Fruit fly (Drosophila melanogaster) whole organism, embryonic: ENCODE measurements around the gene CG1638.

ENCODE experiments used
- Adf1 ChIP-seq: fragments of 200-800 bp; sonication (Bioruptor generic); IDR thresholded peaks from 2 replicates; pipeline ENCODE4 v1.3.6; 2022; ENCODE audit warnings: missing biosample characterization, missing genetic modification characterization
- CG10209 ChIP-seq: fragments of 200-800 bp; sonication (Bioruptor generic); optimal IDR thresholded peaks from 3 replicates; lab custom pipeline; 2017; ENCODE audit warnings: missing biosample characterization, mild to moderate bottlenecking, missing genetic modification characterization, missing genetic modification reagents
- CG10979 ChIP-seq: fragments of 200-800 bp; sonication (Bioruptor generic); optimal IDR thresholded peaks from 2 replicates; lab custom pipeline; 2018; ENCODE audit warnings: missing biosample characterization, mild to moderate bottlenecking, missing genetic modification characterization, moderate library complexity
- CG12299 ChIP-seq: fragments of 200-800 bp; sonication (Bioruptor generic); optimal IDR thresholded peaks from 2 replicates; lab custom pipeline; 2018; ENCODE audit warnings: missing biosample characterization, mild to moderate bottlenecking, missing genetic modification characterization
- CG14965 ChIP-seq: fragments of 200-800 bp; sonication (Bioruptor generic); optimal IDR thresholded peaks from 2 replicates; lab custom pipeline; 2016; ENCODE audit warnings: missing biosample characterization, missing genetic modification characterization, borderline replicate concordance
- CG15073 ChIP-seq: fragments of 200-800 bp; sonication (Bioruptor generic); optimal IDR thresholded peaks from 2 replicates; lab custom pipeline; 2016; ENCODE audit warnings: missing biosample characterization, missing genetic modification characterization
- CG16815 ChIP-seq: fragments of 200-800 bp; sonication (Bioruptor generic); optimal IDR thresholded peaks from 3 replicates; lab custom pipeline; 2017; ENCODE audit warnings: missing biosample characterization, mild to moderate bottlenecking, missing genetic modification characterization
- CG17361 ChIP-seq: fragments of 200-800 bp; sonication (Bioruptor generic); IDR thresholded peaks from 3 replicates; pipeline ENCODE4 v1.3.6; 2022; ENCODE audit warnings: missing biosample characterization, missing genetic modification characterization
- CG17802 ChIP-seq: fragments of 200-800 bp; sonication (Bioruptor generic); optimal IDR thresholded peaks from 2 replicates; lab custom pipeline; 2018; ENCODE audit warnings: missing biosample characterization, mild to moderate bottlenecking, missing genetic modification characterization, moderate library complexity
- CG34376 ChIP-seq: fragments of 200-800 bp; sonication (Bioruptor generic); optimal IDR thresholded peaks from 2 replicates; lab custom pipeline; 2018; ENCODE audit warnings: missing biosample characterization, mild to moderate bottlenecking, missing genetic modification characterization
- CG4328 ChIP-seq: fragments of 200-800 bp; sonication (Bioruptor generic); optimal IDR thresholded peaks from 3 replicates; lab custom pipeline; 2017; ENCODE audit warnings: missing biosample characterization, missing genetic modification reagents, missing genetic modification characterization
- CG4424 ChIP-seq: fragments of 200-800 bp; sonication (Bioruptor generic); optimal IDR thresholded peaks from 3 replicates; lab custom pipeline; 2016; ENCODE audit warnings: missing biosample characterization, missing genetic modification characterization
- CG4617 ChIP-seq: fragments of 200-800 bp; sonication (Bioruptor generic); optimal IDR thresholded peaks from 3 replicates; lab custom pipeline; 2016; ENCODE audit warnings: missing biosample characterization, missing genetic modification characterization, borderline replicate concordance
- CG7745 ChIP-seq: fragments of 200-800 bp; sonication (Bioruptor generic); optimal IDR thresholded peaks from 2 replicates; lab custom pipeline; 2018; ENCODE audit warnings: missing biosample characterization, mild to moderate bottlenecking, missing genetic modification characterization, moderate library complexity
- CG8359 ChIP-seq: fragments of 200-800 bp; sonication (Bioruptor generic); optimal IDR thresholded peaks from 2 replicates; lab custom pipeline; 2017; ENCODE audit warnings: missing biosample characterization, mild to moderate bottlenecking, missing genetic modification characterization, borderline replicate concordance
- CG9609 ChIP-seq: fragments of 200-800 bp; sonication (Bioruptor generic); optimal IDR thresholded peaks from 3 replicates; lab custom pipeline; 2016; ENCODE audit warnings: missing biosample characterization, missing genetic modification characterization
- CG9817 ChIP-seq: fragments of 200-800 bp; sonication (Bioruptor generic); optimal IDR thresholded peaks from 2 replicates; lab custom pipeline; 2018; ENCODE audit warnings: missing biosample characterization, mild to moderate bottlenecking, missing genetic modification characterization, moderate library complexity
- Dip3 ChIP-seq: fragments of 200-800 bp; sonication (Bioruptor generic); optimal IDR thresholded peaks from 3 replicates; lab custom pipeline; 2016; ENCODE audit warnings: missing biosample characterization, missing genetic modification characterization
- Dp ChIP-seq: fragments of 200-800 bp; sonication (Bioruptor generic); optimal IDR thresholded peaks from 2 replicates; lab custom pipeline; 2018; ENCODE audit warnings: missing biosample characterization, mild to moderate bottlenecking, missing genetic modification characterization, moderate library complexity
- Gug ChIP-seq: fragments of 200-800 bp; sonication (Bioruptor generic); IDR thresholded peaks from 4 replicates; pipeline ENCODE4 v1.3.6; 2022; ENCODE audit warnings: missing biosample characterization, missing genetic modification characterization
- Hey ChIP-seq: fragments of 200-800 bp; sonication (Bioruptor generic); optimal IDR thresholded peaks from 3 replicates; lab custom pipeline; 2018; ENCODE audit warnings: missing biosample characterization, mild to moderate bottlenecking, missing genetic modification characterization
- HmgZ ChIP-seq: fragments of 200-800 bp; sonication (Bioruptor generic); optimal IDR thresholded peaks from 2 replicates; lab custom pipeline; 2018; ENCODE audit warnings: missing biosample characterization, mild to moderate bottlenecking, missing genetic modification characterization
- Hr39 ChIP-seq: fragments of >200 bp; optimal IDR thresholded peaks from 2 replicates; lab custom pipeline; 2017
- MTF-1 ChIP-seq: fragments of 200-800 bp; sonication (Bioruptor generic); optimal IDR thresholded peaks from 2 replicates; lab custom pipeline; 2018; ENCODE audit warnings: missing biosample characterization, mild to moderate bottlenecking, missing genetic modification characterization, borderline replicate concordance
- Ptx1 ChIP-seq: fragments of 200-800 bp; sonication (Bioruptor generic); IDR thresholded peaks from 2 replicates; pipeline ENCODE4 v1.3.6; 2022; ENCODE audit warnings: missing biosample characterization, missing genetic modification characterization
- Sry-δ ChIP-seq: fragments of 200-800 bp; sonication (Bioruptor generic); optimal IDR thresholded peaks from 2 replicates; lab custom pipeline; 2016; ENCODE audit warnings: missing biosample characterization, missing genetic modification characterization
- Trl ChIP-seq, 3 experiments: fragments of >200 bp in 2 of 3; fragments of 200-800 bp in 1 of 3; sonication (Bioruptor generic) in 1 of 3; optimal IDR thresholded peaks; 2 replicates in 1 of 3; 3 replicates in 2 of 3; lab custom pipeline; 2016 to 2017; ENCODE audit warnings: missing biosample characterization in 1 of 3, missing genetic modification characterization in 1 of 3
- crol ChIP-seq: fragments of 200-800 bp; sonication (Bioruptor generic); IDR thresholded peaks from 2 replicates; pipeline ENCODE4 v1.3.6; 2022; ENCODE audit warnings: missing biosample characterization, missing genetic modification characterization
- cwo ChIP-seq: fragments of 200-800 bp; sonication (Bioruptor generic); optimal IDR thresholded peaks from 3 replicates; lab custom pipeline; 2017; ENCODE audit warnings: missing biosample characterization, missing genetic modification characterization, mild to moderate bottlenecking, moderate library complexity, missing genetic modification reagents
- eyg ChIP-seq: fragments of 200-800 bp; sonication (Bioruptor generic); optimal IDR thresholded peaks from 3 replicates; lab custom pipeline; 2016; ENCODE audit warnings: missing biosample characterization, missing genetic modification characterization
- fd3F ChIP-seq: fragments of 200-800 bp; sonication (Bioruptor generic); optimal IDR thresholded peaks from 2 replicates; lab custom pipeline; 2018; ENCODE audit warnings: missing biosample characterization, mild to moderate bottlenecking, missing genetic modification characterization, moderate library complexity
- ftz-f1 ChIP-seq: fragments of 200-800 bp; sonication (Bioruptor generic); optimal IDR thresholded peaks from 2 replicates; lab custom pipeline; 2016; ENCODE audit warnings: missing biosample characterization, missing genetic modification characterization
- gcm2 ChIP-seq: fragments of 200-800 bp; sonication (Bioruptor generic); optimal IDR thresholded peaks from 2 replicates; lab custom pipeline; 2016; ENCODE audit warnings: missing biosample characterization, missing genetic modification characterization
- hb ChIP-seq: fragments of 200-800 bp; sonication (Bioruptor generic); IDR thresholded peaks from 3 replicates; pipeline ENCODE4 v1.3.6; 2022; ENCODE audit warnings: missing biosample characterization, missing genetic modification characterization; ENCODE audit not compliant: partially characterized antibody
- insv ChIP-seq, 2 experiments: fragments of 200-800 bp; sonication (Bioruptor generic); optimal IDR thresholded peaks; 3 replicates each; lab custom pipeline; 2016 to 2018; ENCODE audit warnings: missing biosample characterization in 2 of 2, missing genetic modification characterization in 2 of 2
- kay ChIP-seq: fragments of 200-800 bp; sonication (Bioruptor generic); optimal IDR thresholded peaks from 2 replicates; lab custom pipeline; 2016; ENCODE audit warnings: missing biosample characterization, missing genetic modification characterization
- kni ChIP-seq: fragments of 200-800 bp; sonication (Bioruptor generic); optimal IDR thresholded peaks from 3 replicates; lab custom pipeline; 2017; ENCODE audit warnings: mild to moderate bottlenecking, missing biosample characterization, missing genetic modification reagents, missing genetic modification characterization
- knrl ChIP-seq: fragments of 200-800 bp; sonication (Bioruptor generic); IDR thresholded peaks from 3 replicates; pipeline ENCODE4 v1.3.6; 2022; ENCODE audit warnings: missing biosample characterization, missing genetic modification characterization; ENCODE audit not compliant: partially characterized antibody
- lilli ChIP-seq: fragments of 200-800 bp; sonication (Bioruptor generic); optimal IDR thresholded peaks from 3 replicates; lab custom pipeline; 2016; ENCODE audit warnings: missing biosample characterization, missing genetic modification characterization
- lmd ChIP-seq: fragments of 200-800 bp; sonication (Bioruptor generic); IDR thresholded peaks from 2 replicates; pipeline ENCODE4 v1.3.6; 2022; ENCODE audit warnings: missing biosample characterization, missing genetic modification characterization
- maf-S ChIP-seq: fragments of 200-800 bp; sonication (Bioruptor generic); optimal IDR thresholded peaks from 2 replicates; lab custom pipeline; 2016; ENCODE audit warnings: missing biosample characterization, missing genetic modification characterization
- onecut ChIP-seq: fragments of 200-800 bp; sonication (Bioruptor generic); IDR thresholded peaks from 2 replicates; pipeline ENCODE4 v1.3.6; 2022; ENCODE audit warnings: missing biosample characterization, missing genetic modification characterization
- otp ChIP-seq: fragments of 200-800 bp; sonication (Bioruptor generic); IDR thresholded peaks from 3 replicates; pipeline ENCODE4, ENCODE4 v1.3.6; 2022; ENCODE audit warnings: missing biosample characterization, missing genetic modification characterization
- pb ChIP-seq: fragments of 200-800 bp; sonication (Bioruptor generic); optimal IDR thresholded peaks from 3 replicates; lab custom pipeline; 2016; ENCODE audit warnings: missing biosample characterization, missing genetic modification characterization
- pnt ChIP-seq: fragments of 200-800 bp; sonication (Bioruptor generic); optimal IDR thresholded peaks from 3 replicates; lab custom pipeline; 2016; ENCODE audit warnings: missing biosample characterization, missing genetic modification characterization
- shn ChIP-seq: fragments of 200-800 bp; sonication (Bioruptor generic); optimal IDR thresholded peaks from 3 replicates; lab custom pipeline; 2016; ENCODE audit warnings: missing biosample characterization, missing genetic modification characterization
- sna ChIP-seq: fragments of 200-800 bp; sonication (Bioruptor generic); IDR thresholded peaks from 2 replicates; pipeline ENCODE4 v1.3.6; 2022; ENCODE audit warnings: missing biosample characterization, missing genetic modification characterization; ENCODE audit not compliant: partially characterized antibody
- tio ChIP-seq: fragments of 200-800 bp; sonication (Bioruptor generic); optimal IDR thresholded peaks from 2 replicates; lab custom pipeline; 2017; ENCODE audit warnings: missing biosample characterization, missing genetic modification characterization, inconsistent platforms
- twi ChIP-seq: fragments of 200-800 bp; optimal IDR thresholded peaks from 2 replicates; lab custom pipeline; 2019; ENCODE audit warnings: missing biosample characterization, mild to moderate bottlenecking, missing genetic modification characterization, moderate library complexity
- zfh2 ChIP-seq: fragments of 200-800 bp; sonication (Bioruptor generic); optimal IDR thresholded peaks from 2 replicates; lab custom pipeline; 2016; ENCODE audit warnings: missing biosample characterization, missing genetic modification characterization

The CG1638 gene

dm6 chr3R:31571885-31572292, 18.5 kb upstream of the CG1638 start, which contains the start of gene gammaCOP (continued):
- TF ChIP-seq CG10209 (GFP tag; lab: Kevin White, UChicago) (no peak), Hey (tag; lab: Kevin White, UChicago) (no peak), CG16815 (GFP tag; lab: Kevin White, UChicago) (no peak), Sry-δ (GFP tag; lab: Kevin White, UChicago) (peak; percentile 83), Hr39 (lab: Kevin White, UChicago) (no peak), Adf1 (GFP tag; lab: Robert Waterston, UW) (no peak), crol (GFP tag; lab: Robert Waterston, UW) (no peak), fd3F (GFP tag; lab: Kevin White, UChicago) (no peak), CG34376 (no peak), lmd (GFP tag; lab: Robert Waterston, UW) (no peak), hb (peak; percentile 80), kay (GFP tag; lab: Kevin White, UChicago) (peak; percentile 34), CG17802 (no peak), cwo (no peak), sna (peak; percentile 97), CG14965 (GFP tag; lab: Kevin White, UChicago) (no peak), HmgZ (tag; lab: Kevin White, UChicago) (no peak), kni (no peak), maf-S (GFP tag; lab: Kevin White, UChicago) (no peak), CG4617 (GFP tag; lab: Kevin White, UChicago) (peak; percentile 42), CG4424 (peak; percentile 10), lilli (GFP tag; lab: Kevin White, UChicago) (peak; percentile 14), gcm2 (GFP tag; lab: Kevin White, UChicago) (no peak), CG10979 (tag; lab: Kevin White, UChicago) (no peak), CG17361 (no peak; the same call in 2 of the 3 replicates), CG12299 (tag; lab: Kevin White, UChicago) (no peak), MTF-1 (GFP tag; lab: Kevin White, UChicago) (no peak), pnt (GFP tag; lab: Kevin White, UChicago) (no peak), Gug (GFP tag; lab: Robert Waterston, UW) (no peak), CG7745 (tag; lab: Kevin White, UChicago) (no peak), Ptx1 (no peak), otp (no peak), onecut (GFP tag; lab: Robert Waterston, UW) (no peak), knrl (GFP tag; lab: Robert Waterston, UW) (peak; percentile 90), tio (no peak), CG15073 (GFP tag; lab: Kevin White, UChicago) (no peak), twi (no peak), pb (GFP tag; lab: Kevin White, UChicago) (no peak), CG4328 (no peak), CG9609 (GFP tag; lab: Kevin White, UChicago) (no peak), ftz-f1 (GFP tag; lab: Kevin White, UChicago) (no peak), Trl (optimal IDR thresholded peaks at IDR 0.05; lab: Kevin White, UChicago) (no peak), Trl (GFP tag; optimal IDR thresholded peaks at IDR 0.05; lab: Kevin White, UChicago) (no peak), CG8359 (GFP tag; lab: Kevin White, UChicago) (no peak), Dp (GFP tag; lab: Kevin White, UChicago) (peak; percentile 87), shn (no peak), zfh2 (GFP tag; lab: Kevin White, UChicago) (peak; percentile 2), CG9817 (tag; lab: Kevin White, UChicago) (no peak), Dip3 (GFP tag; lab: Kevin White, UChicago) (no peak), insv (GFP tag; optimal IDR thresholded peaks at IDR 0.05; lab: Kevin White, UChicago) (no peak), eyg (peak; percentile 5)
- TF ChIP-seq, all 482 proteins: peak for 80
